Fruit fly (Drosophila melanogaster): ENCODE results near the gene Mrp4.

Mrp4 gene

dm6 chr3R:11581340-11582252 lies 12.5 kb downstream of the Mrp4 start, which contains the start of gene wkd (continued):
- TF ChIP-seq CG6791 (GFP tag; IDR thresholded peaks at IDR 0.05; ENCODE audit: partially characterized antibody): peak; percentile 95
- peak; percentile 50; the same call in 1 of the 2 replicates for TF ChIP-seq CG2129 (GFP tag; IDR thresholded peaks at IDR 0.05; ENCODE audit: partially characterized antibody)
- TF ChIP-seq Xbp1 (GFP tag; optimal IDR thresholded peaks at IDR 0.05): no peak
- TF ChIP-seq Hey (tag; optimal IDR thresholded peaks at IDR 0.05): no peak
- TF ChIP-seq chinmo (GFP tag; IDR thresholded peaks at IDR 0.05; ENCODE audit: partially characterized antibody): peak; percentile 83; the same call in 3 of the 4 replicates
- no peak for TF ChIP-seq cas (GFP tag; IDR thresholded peaks at IDR 0.05)
- no peak for TF ChIP-seq CkIIα-i1 (GFP tag; IDR thresholded peaks at IDR 0.05)
- peak; percentile 47 for TF ChIP-seq ftz-f1 (GFP tag; optimal IDR thresholded peaks at IDR 0.05)
- TF ChIP-seq CG11085 (GFP tag; IDR thresholded peaks at IDR 0.05): no peak
- TF ChIP-seq CG4282 (GFP tag; optimal IDR thresholded peaks at IDR 0.05): peak; percentile 15
- TF ChIP-seq dan (GFP tag; IDR thresholded peaks at IDR 0.05): no peak
- TF ChIP-seq CG13894 (tag; optimal IDR thresholded peaks at IDR 0.05): no peak
- peak; percentile 68; the same call in 2 of the 3 replicates for TF ChIP-seq CG7963 (GFP tag; IDR thresholded peaks at IDR 0.05; ENCODE audit: partially characterized antibody)
- TF ChIP-seq Dip3 (GFP tag; optimal IDR thresholded peaks at IDR 0.05): no peak
- TF ChIP-seq CG8281 (tag; optimal IDR thresholded peaks at IDR 0.05): no peak
- TF ChIP-seq CG15011 (GFP tag; optimal IDR thresholded peaks at IDR 0.05): no peak
- peak; percentile 6 for TF ChIP-seq CG8944 (GFP tag; optimal IDR thresholded peaks at IDR 0.05)
- peak; percentile 41 for TF ChIP-seq dm (GFP tag; optimal IDR thresholded peaks at IDR 0.05)
- TF ChIP-seq Vsx1 (GFP tag; optimal IDR thresholded peaks at IDR 0.05): no peak
- no peak for TF ChIP-seq kah (GFP tag; optimal IDR thresholded peaks at IDR 0.05)
- TF ChIP-seq CG9797 (GFP tag; optimal IDR thresholded peaks at IDR 0.05): peak; percentile 5
- TF ChIP-seq Ets65A (GFP tag): peak; percentile 90
- TF ChIP-seq sqz (GFP tag; optimal IDR thresholded peaks at IDR 0.05): no peak
- no peak for TF ChIP-seq CG13775 (GFP tag; optimal IDR thresholded peaks at IDR 0.05)
- peak; percentile 87 for TF ChIP-seq Dll (GFP tag; IDR thresholded peaks at IDR 0.05; ENCODE audit: partially characterized antibody)
- TF ChIP-seq CG1024 (GFP tag; IDR thresholded peaks at IDR 0.05): no peak
- TF ChIP-seq CG4360 (GFP tag; IDR thresholded peaks at IDR 0.05): peak; percentile 92
- TF ChIP-seq CG4617 (GFP tag; optimal IDR thresholded peaks at IDR 0.05; ENCODE audit: borderline replicate concordance): peak; percentile 87
- TF ChIP-seq grn (GFP tag; optimal IDR thresholded peaks at IDR 0.05): peak; percentile 64
- no peak for TF ChIP-seq CG10274 (GFP tag; optimal IDR thresholded peaks at IDR 0.05)
- TF ChIP-seq B-H1 (GFP tag; IDR thresholded peaks at IDR 0.05): no peak
- TF ChIP-seq knrl (GFP tag; IDR thresholded peaks at IDR 0.05; ENCODE audit: partially characterized antibody): peak; percentile 87
- TF ChIP-seq crol (GFP tag; IDR thresholded peaks at IDR 0.05): peak; percentile 82
- TF ChIP-seq Myb (GFP tag; optimal IDR thresholded peaks at IDR 0.05): peak; percentile 54
- TF ChIP-seq CG10959 (GFP tag; IDR thresholded peaks at IDR 0.05): no peak
- TF ChIP-seq CG30020 (tag; optimal IDR thresholded peaks at IDR 0.05): no peak
- peak; percentile 63 for TF ChIP-seq CG10543 (GFP tag; optimal IDR thresholded peaks at IDR 0.05)
- TF ChIP-seq pfk (GFP tag; optimal IDR thresholded peaks at IDR 0.05): peak; percentile 96
- peak in 1 of 2 experiments; percentile 61 for TF ChIP-seq Trl (optimal IDR thresholded peaks at IDR 0.05)
- no peak for TF ChIP-seq Trl (GFP tag; optimal IDR thresholded peaks at IDR 0.05)
- peak; percentile 52 for TF ChIP-seq CHES-1-like (GFP tag; optimal IDR thresholded peaks at IDR 0.05)
- TF ChIP-seq CG9437 (GFP tag; optimal IDR thresholded peaks at IDR 0.05): no peak
- peak; percentile 25; the same call in 1 of the 3 replicates for TF ChIP-seq CG17361 (GFP tag; IDR thresholded peaks at IDR 0.05)
- no peak for TF ChIP-seq CG11696 (GFP tag; IDR thresholded peaks at IDR 0.05)
- no peak for TF ChIP-seq org-1 (GFP tag; optimal IDR thresholded peaks at IDR 0.05)
- TF ChIP-seq Camta (GFP tag; optimal IDR thresholded peaks at IDR 0.05): no peak
- peak; percentile 79 for TF ChIP-seq hb (GFP tag; IDR thresholded peaks at IDR 0.05; ENCODE audit: partially characterized antibody)
- TF ChIP-seq CG10321 (GFP tag; IDR thresholded peaks at IDR 0.05): no peak
- no peak for TF ChIP-seq bowl (GFP tag; IDR thresholded peaks at IDR 0.05)
